Worm (Caenorhabditis elegans): ENCODE results near the gene smu-2.

The smu-2 gene

ce11 chrII:3439244-3439698, 42.9 kb upstream of the smu-2 start (continued):
- TF ChIP-seq nhr-120 (GFP tag; IDR thresholded peaks at IDR 0.05) (0 out of 2 replicates have a peak, but pooled peaks have one; percentile 79), C06A6.2 (GFP tag; conservative IDR thresholded peaks at IDR 0.05) (peak; percentile 30; the same call in 1 of the 2 replicates), ceh-79 (tag; optimal IDR thresholded peaks at IDR 0.05) (peak; percentile 75), fkh-3 (tag; optimal IDR thresholded peaks at IDR 0.05) (no peak), sea-2 (GFP tag; IDR thresholded peaks at IDR 0.05) (no peak), K11D2.4 (GFP tag; IDR thresholded peaks at IDR 0.05) (no peak), ztf-3 (GFP tag; optimal IDR thresholded peaks at IDR 0.05) (peak; percentile 57), attf-5 (GFP tag; optimal IDR thresholded peaks at IDR 0.05) (peak; percentile 55), dox-1 (GFP tag; IDR thresholded peaks at IDR 0.05) (peak; percentile 92), Y67H2A.10 (GFP tag; conservative IDR thresholded peaks at IDR 0.05) (no peak), madf-6 (GFP tag; IDR thresholded peaks at IDR 0.05) (peak; percentile 69), Y79H2A.3 (GFP tag; conservative IDR thresholded peaks at IDR 0.05) (no peak), B0035.1 (tag; optimal IDR thresholded peaks at IDR 0.05) (peak; percentile 27), pha-4 (tag; optimal IDR thresholded peaks at IDR 0.05) (no peak), egl-18 (GFP tag; IDR thresholded peaks at IDR 0.05) (no peak), lin-26 (GFP tag; IDR thresholded peaks at IDR 0.05) (peak; percentile 96), hlh-26 (GFP tag; conservative IDR thresholded peaks at IDR 0.05) (no peak), ztf-26 (tag; optimal IDR thresholded peaks at IDR 0.05) (peak; percentile 84), ztf-25 (GFP tag; IDR thresholded peaks at IDR 0.05) (peak; percentile 60; the same call in 1 of the 2 replicates), F10E7.11 (tag; optimal IDR thresholded peaks at IDR 0.05) (peak; percentile 65), snpc-4 (GFP tag; optimal IDR thresholded peaks at IDR 0.05) (peak; percentile 58), snpc-4 (tag; optimal IDR thresholded peaks at IDR 0.05) (peak in 3 of 4 experiments; percentile 47 to 66 (median 60)), rec-8 (tag; optimal IDR thresholded peaks at IDR 0.05) (peak; percentile 74 to 82), efl-1 (GFP tag; optimal IDR thresholded peaks at IDR 0.05) (no peak), let-526 (GFP tag; IDR thresholded peaks at IDR 0.05) (peak; percentile 40; the same call in 1 of the 2 replicates), nhr-27 (tag; optimal IDR thresholded peaks at IDR 0.05) (peak; percentile 69), die-1 (tag; optimal IDR thresholded peaks at IDR 0.05) (peak; percentile 80), hmg-20 (GFP tag; IDR thresholded peaks at IDR 0.05) (peak; percentile 63; the same call in 1 of the 2 replicates), cebp-2 (GFP tag; IDR thresholded peaks at IDR 0.05) (0 out of 2 replicates have a peak, but pooled peaks have one; percentile 46), attf-3 (GFP tag; conservative IDR thresholded peaks at IDR 0.05) (no peak), sptf-2 (GFP tag; optimal IDR thresholded peaks at IDR 0.05) (peak; percentile 73), madf-8 (GFP tag; conservative IDR thresholded peaks at IDR 0.05) (no peak)

ce11 chrII:3439842-3440640, 42.2 kb upstream of the smu-2 start:
- TF ChIP-seq snpc-4 (GFP tag; optimal IDR thresholded peaks at IDR 0.05) (no peak), snpc-4 (tag; optimal IDR thresholded peaks at IDR 0.05) (peak in 2 of 4 experiments; percentile 36 to 78), sptf-2 (GFP tag; optimal IDR thresholded peaks at IDR 0.05) (no peak), snpc-1.1 (tag; optimal IDR thresholded peaks at IDR 0.05; ENCODE audit: insufficient read depth) (peak; percentile 29)

ce11 chrII:3440641-3440926, 41.6 kb upstream of the smu-2 start, which contains the start of gene C16C8.17:
TSS of gene C16C8.17 (plus strand) at chrII:3440827.
- TF ChIP-seq F49E8.2 (tag; optimal IDR thresholded peaks at IDR 0.05; ENCODE audit: insufficient read depth) (no peak), tlf-1 (GFP tag; optimal IDR thresholded peaks at IDR 0.05) (no peak), F10E7.11 (tag; optimal IDR thresholded peaks at IDR 0.05) (no peak), ztf-22 (GFP tag; optimal IDR thresholded peaks at IDR 0.05) (no peak), lir-1 (GFP tag; conservative IDR thresholded peaks at IDR 0.05) (no peak), sea-2 (GFP tag; IDR thresholded peaks at IDR 0.05) (no peak), Y56A3A.18 (GFP tag; IDR thresholded peaks at IDR 0.05) (no peak), ZK185.1 (tag; optimal IDR thresholded peaks at IDR 0.05; ENCODE audit: poor library complexity, severe bottlenecking) (no peak), B0336.3 (GFP tag; IDR thresholded peaks at IDR 0.05) (no peak), Y67H2A.10 (GFP tag; conservative IDR thresholded peaks at IDR 0.05) (no peak), fkh-3 (tag; optimal IDR thresholded peaks at IDR 0.05) (no peak), lin-26 (GFP tag; IDR thresholded peaks at IDR 0.05) (no peak), K11D2.4 (GFP tag; IDR thresholded peaks at IDR 0.05) (no peak), bed-2 (GFP tag; IDR thresholded peaks at IDR 0.05) (no peak)

All from whole organism, young adult.